Worm (Caenorhabditis elegans) whole organism, midembryonic: ENCODE data around the gene ubc-8.

Experiments used
- T22C8.4 ChIP-seq: fragments of 200-800 bp; sonication (Bioruptor generic); IDR thresholded peaks from 2 replicates; pipeline ENCODE4 v1.3.6; 2022; ENCODE audit warnings: missing genetic modification characterization, missing compliant biosample characterization
- cog-1 ChIP-seq: sonication (generic microtip); optimal IDR thresholded peaks from 2 replicates; lab custom pipeline; 2016; ENCODE audit warnings: missing genetic modification characterization, missing compliant biosample characterization
- flt-1 ChIP-seq: fragments of 200-800 bp; sonication (Bioruptor generic); IDR thresholded peaks from 2 replicates; pipeline ENCODE4 v1.3.6; 2022; ENCODE audit warnings: missing genetic modification characterization, missing compliant biosample characterization
- klf-2 ChIP-seq: fragments of 200-800 bp; sonication (Bioruptor generic); conservative IDR thresholded peaks from 2 replicates; pipeline ENCODE4 v1.3.6; 2022; ENCODE audit warnings: missing genetic modification reagents, missing genetic modification characterization, missing compliant biosample characterization
- med-1 ChIP-seq: sonication (generic microtip); optimal IDR thresholded peaks from 2 replicates; lab custom pipeline; 2017; ENCODE audit warnings: missing genetic modification characterization, mild to moderate bottlenecking, missing compliant biosample characterization, antibody characterized with exemption, missing genetic modification reagents; ENCODE audit not compliant: insufficient read depth
- ztf-23 ChIP-seq: fragments of 200-800 bp; sonication (Bioruptor generic); IDR thresholded peaks from 2 replicates; pipeline ENCODE4 v1.3.6; 2022; ENCODE audit warnings: missing genetic modification reagents, missing genetic modification characterization, missing compliant biosample characterization

ce11 chrIV:2751568-2751967 is 44.5 kb upstream of the ubc-8 start, which contains the start of gene Y54G2A.41:
- TF ChIP-seq T22C8.4 (GFP tag; lab: Robert Waterston, UW) (no peak), flt-1 (GFP tag; lab: Robert Waterston, UW) (no peak), ztf-23 (GFP tag; lab: Robert Waterston, UW) (no peak), klf-2 (GFP tag; lab: Robert Waterston, UW) (no peak), med-1 (GFP tag; lab: Kevin White, UChicago) (no peak), cog-1 (tag; lab: Kevin White, UChicago) (no peak)
